Worm (Caenorhabditis elegans) whole organism, mixed stage, embryonic: Measurements from ENCODE around the gene plg-1.

Experiments used
- cnd-1 ChIP-seq: fragments of 200-800 bp; sonication (Bioruptor generic); optimal IDR thresholded peaks from 2 replicates; lab custom pipeline; 2018; ENCODE audit warnings: mild to moderate bottlenecking, missing genetic modification characterization, missing compliant biosample characterization
- elt-3 ChIP-seq: fragments of 150-350 bp; optimal IDR thresholded peaks from 2 replicates; lab custom pipeline; 2014; ENCODE audit warnings: missing biosample characterization, missing genetic modification characterization
- lin-13 ChIP-seq: fragments of 150-350 bp; optimal IDR thresholded peaks from 2 replicates; lab custom pipeline; 2014; ENCODE audit warnings: missing biosample characterization, missing genetic modification characterization
- mab-5 ChIP-seq: fragments of 150-350 bp; optimal IDR thresholded peaks from 2 replicates; lab custom pipeline; 2014; ENCODE audit warnings: missing biosample characterization, missing genetic modification characterization
- nhr-12 ChIP-seq: fragments of 150-350 bp; optimal IDR thresholded peaks from 2 replicates; lab custom pipeline; 2014; ENCODE audit warnings: missing biosample characterization, missing genetic modification characterization
- nhr-2 ChIP-seq: fragments of 150-350 bp; optimal IDR thresholded peaks from 2 replicates; lab custom pipeline; 2014; ENCODE audit warnings: missing biosample characterization, missing genetic modification characterization
- nhr-237 ChIP-seq: fragments of 150-350 bp; optimal IDR thresholded peaks from 2 replicates; lab custom pipeline; 2014; ENCODE audit warnings: missing biosample characterization, missing genetic modification characterization
- nhr-28 ChIP-seq: fragments of 150-350 bp; optimal IDR thresholded peaks from 2 replicates; lab custom pipeline; 2014; ENCODE audit warnings: missing biosample characterization, missing genetic modification characterization
- pha-4 ChIP-seq: fragments of 150-350 bp; optimal IDR thresholded peaks from 2 replicates; lab custom pipeline; 2018; ENCODE audit warnings: missing biosample characterization, missing genetic modification reagents, missing genetic modification characterization
- sptf-1 ChIP-seq: sonication (generic microtip); optimal IDR thresholded peaks from 2 replicates; lab custom pipeline; 2017; ENCODE audit warnings: mild to moderate bottlenecking, missing genetic modification characterization, moderate library complexity, missing compliant biosample characterization
- unc-39 ChIP-seq: fragments of 150-350 bp; optimal IDR thresholded peaks from 2 replicates; lab custom pipeline; 2014; ENCODE audit warnings: missing biosample characterization, missing genetic modification characterization
- unc-62 ChIP-seq: fragments of 150-350 bp; optimal IDR thresholded peaks from 2 replicates; lab custom pipeline; 2014; ENCODE audit warnings: missing biosample characterization, missing genetic modification reagents, missing genetic modification characterization
- zip-8 ChIP-seq: fragments of 150-350 bp; optimal IDR thresholded peaks from 2 replicates; lab custom pipeline; 2014; ENCODE audit warnings: missing biosample characterization, missing genetic modification characterization
- ztf-11 ChIP-seq: fragments of 150-350 bp; optimal IDR thresholded peaks from 2 replicates; lab custom pipeline; 2014; ENCODE audit warnings: missing biosample characterization, missing genetic modification characterization

DNA sequence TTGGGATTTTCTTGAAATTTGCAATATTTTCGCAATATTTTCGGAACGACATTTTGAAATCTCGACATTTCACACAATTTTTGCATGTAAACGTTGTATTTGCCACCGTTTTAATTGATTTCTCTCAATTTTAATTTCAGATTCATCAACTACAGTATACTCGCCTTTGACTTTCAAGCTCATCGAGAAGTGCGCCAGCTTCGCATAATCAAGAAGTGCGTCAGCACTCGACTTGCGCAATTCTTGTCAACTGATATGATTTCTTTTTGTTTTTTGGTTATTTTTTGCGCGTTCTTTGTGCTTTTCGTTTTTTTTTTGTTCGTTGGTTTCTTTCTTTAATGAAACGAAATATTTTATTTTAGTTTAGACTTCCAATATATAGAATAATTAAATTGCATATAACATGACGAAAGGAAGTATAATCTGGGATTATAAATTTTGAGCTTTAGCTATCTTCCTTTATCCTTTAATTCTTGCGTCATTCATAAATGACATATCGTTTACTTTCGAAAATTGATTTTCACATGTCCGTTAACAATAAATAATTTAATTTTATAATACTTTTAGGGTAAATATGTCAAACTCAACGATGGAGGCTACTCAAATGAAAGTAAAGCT lies 35.2 kb downstream of the plg-1 start, which contains the start of gene famh-136:
- TF ChIP-seq nhr-237 (tag; lab: Kevin White, UChicago) (peak; percentile 44), pha-4 (no peak), nhr-12 (tag; lab: Kevin White, UChicago) (no peak), lin-13 (tag; lab: Kevin White, UChicago) (peak; percentile 81), unc-39 (tag; lab: Kevin White, UChicago) (no peak), ztf-11 (no peak), zip-8 (tag; lab: Kevin White, UChicago) (no peak), nhr-2 (tag; lab: Kevin White, UChicago) (no peak), sptf-1 (tag; lab: Kevin White, UChicago) (peak; percentile 78), mab-5 (tag; lab: Kevin White, UChicago) (no peak), nhr-28 (tag; lab: Kevin White, UChicago) (no peak), unc-62 (no peak), elt-3 (no peak), cnd-1 (tag; lab: Kevin White, UChicago) (peak; percentile 11)
